Worm (Caenorhabditis elegans): ENCODE results near the gene nhr-112.

The nhr-112 gene

ce11 chrV:16683359-16683758, 40.3 kb downstream of the nhr-112 start:
- TF ChIP-seq nfya-2 (GFP tag; IDR thresholded peaks at IDR 0.05) (no peak), him-1 (tag; optimal IDR thresholded peaks at IDR 0.05) (no peak), ztf-22 (GFP tag; optimal IDR thresholded peaks at IDR 0.05) (no peak), ccch-3 (GFP tag; optimal IDR thresholded peaks at IDR 0.05) (no peak), somi-1 (GFP tag; optimal IDR thresholded peaks at IDR 0.05) (no peak), nhr-120 (GFP tag; IDR thresholded peaks at IDR 0.05) (no peak), madf-8 (GFP tag; conservative IDR thresholded peaks at IDR 0.05) (no peak), athp-1 (tag; optimal IDR thresholded peaks at IDR 0.05) (no peak)

ce11 chrV:16682886-16683285, 40.8 kb downstream of the nhr-112 start, which contains the start of gene srw-36:
Gene srw-36, plus strand, starts transcription at chrV:16683186.
- TF ChIP-seq ztf-3 (GFP tag; optimal IDR thresholded peaks at IDR 0.05) = no peak
- no peak for TF ChIP-seq lsl-1 (GFP tag; optimal IDR thresholded peaks at IDR 0.05)

ce11 chrV:16679981-16680380, 43.7 kb downstream of the nhr-112 start, which contains the start of gene srw-44:
Gene srw-44, plus strand, starts transcription at chrV:16680281.
- TF ChIP-seq ztf-22 (GFP tag; optimal IDR thresholded peaks at IDR 0.05) = no peak
- no peak for TF ChIP-seq dpff-1 (tag; optimal IDR thresholded peaks at IDR 0.05)
- TF ChIP-seq T07F8.4 (tag; optimal IDR thresholded peaks at IDR 0.05) = no peak
- no peak for TF ChIP-seq mel-28 (tag; optimal IDR thresholded peaks at IDR 0.05; ENCODE audit: borderline replicate concordance)
- no peak for TF ChIP-seq lag-1 (GFP tag; IDR thresholded peaks at IDR 0.05)
- TF ChIP-seq lin-40 (tag; optimal IDR thresholded peaks at IDR 0.05) = no peak
- TF ChIP-seq Y79H2A.3 (GFP tag; conservative IDR thresholded peaks at IDR 0.05) = no peak
- no peak for TF ChIP-seq ztf-25 (GFP tag; IDR thresholded peaks at IDR 0.05)
- TF ChIP-seq cebp-2 (GFP tag; IDR thresholded peaks at IDR 0.05) = no peak
- TF ChIP-seq F52B5.7 (tag; optimal IDR thresholded peaks at IDR 0.05) = no peak
- TF ChIP-seq nhr-27 (tag; optimal IDR thresholded peaks at IDR 0.05) = no peak
- no peak for TF ChIP-seq Y53F4B.3 (GFP tag; IDR thresholded peaks at IDR 0.05)
- TF ChIP-seq pbrm-1 (GFP tag; IDR thresholded peaks at IDR 0.05) = no peak
- no peak for TF ChIP-seq F55B11.4 (tag; optimal IDR thresholded peaks at IDR 0.05; ENCODE audit: borderline replicate concordance, insufficient read depth)
- TF ChIP-seq B0261.1 (tag; optimal IDR thresholded peaks at IDR 0.05) = no peak

ce11 chrV:16679237-16679636, 44.4 kb downstream of the nhr-112 start, which contains the start of gene srz-103:
Gene srz-103, minus strand, starts transcription at chrV:16679337.
- TF ChIP-seq zfh-2 (GFP tag; conservative IDR thresholded peaks at IDR 0.05) (no peak), F57A8.1 (GFP tag; optimal IDR thresholded peaks at IDR 0.05) (no peak), nhr-120 (GFP tag; IDR thresholded peaks at IDR 0.05) (no peak), lir-1 (GFP tag; conservative IDR thresholded peaks at IDR 0.05) (no peak), madf-6 (GFP tag; IDR thresholded peaks at IDR 0.05) (no peak), attf-3 (GFP tag; conservative IDR thresholded peaks at IDR 0.05) (no peak), ama-1 (optimal IDR thresholded peaks at IDR 0.05) (no peak), ama-1 (GFP tag; optimal IDR thresholded peaks at IDR 0.05) (no peak)

- no peak for TF ChIP-seq ztf-18 (tag; optimal IDR thresholded peaks at IDR 0.05)
- no peak for TF ChIP-seq repo-1 (tag; optimal IDR thresholded peaks at IDR 0.05)
- TF ChIP-seq zfh-2 (GFP tag; conservative IDR thresholded peaks at IDR 0.05) = no peak
- no peak for TF ChIP-seq B0261.1 (tag; optimal IDR thresholded peaks at IDR 0.05)
- no peak for TF ChIP-seq K11D2.4 (GFP tag; IDR thresholded peaks at IDR 0.05)
Observed at ce11 chrV:16675553-16675952, 48.1 kb downstream of the nhr-112 start, which contains the start of gene srz-1. Gene srz-1, plus strand, starts transcription at chrV:16675853.
